Worm (Caenorhabditis elegans): ENCODE measurements around the gene F47F2.3.

Gene F47F2.3

DNA sequence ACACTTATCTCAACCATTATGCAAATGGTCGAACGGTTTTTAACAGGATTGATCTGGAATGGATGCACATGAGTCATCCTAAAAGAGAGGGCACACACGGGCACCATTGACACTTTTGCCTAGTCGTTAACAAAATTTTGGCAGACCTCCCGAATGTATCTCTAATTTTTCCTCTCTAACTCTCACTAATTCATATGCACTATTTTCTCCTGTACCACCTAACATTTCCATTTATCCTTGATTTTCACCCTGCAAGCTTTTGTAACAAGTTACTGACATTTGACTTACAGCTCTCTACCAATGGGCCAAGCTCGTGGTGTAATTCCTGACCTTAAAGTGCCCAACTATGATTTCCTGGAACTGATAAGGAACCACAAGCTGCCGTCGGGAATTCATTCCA lies 21.5 kb upstream of the F47F2.3 start, which contains the start of gene T22B2.3:
Gene T22B2.3 (plus strand): TSS at position 301 of the 400 bp plus-strand sequence.
- TF ChIP-seq Y55F3AM.14 (GFP tag; optimal IDR thresholded peaks at IDR 0.05): no peak
- no peak for TF ChIP-seq sem-4 (tag; optimal IDR thresholded peaks at IDR 0.05)
- TF ChIP-seq ama-1 (optimal IDR thresholded peaks at IDR 0.05): no peak
- TF ChIP-seq egl-27 (tag; optimal IDR thresholded peaks at IDR 0.05): no peak
- TF ChIP-seq alr-1 (tag; optimal IDR thresholded peaks at IDR 0.05): no peak
- TF ChIP-seq lin-39 (tag; optimal IDR thresholded peaks at IDR 0.05): no peak

DNA sequence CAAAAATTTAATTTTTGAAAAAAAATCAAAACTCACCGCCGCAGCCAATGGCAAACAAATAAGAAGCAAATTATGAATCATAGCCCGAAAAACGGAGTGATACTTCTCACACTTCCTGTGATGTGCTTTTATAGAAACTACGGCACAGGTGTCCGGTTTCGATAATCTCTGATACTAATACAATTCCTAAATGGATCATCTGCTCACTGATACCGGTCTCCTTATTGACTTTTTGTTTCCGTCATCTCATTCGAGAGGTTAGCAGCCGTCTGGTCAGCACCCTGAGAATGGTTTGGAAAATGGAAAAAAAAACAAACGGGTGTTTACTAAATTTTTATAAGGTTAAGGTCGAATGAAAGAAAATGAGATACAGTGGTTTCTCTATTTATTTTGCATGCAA lies 20.3 kb upstream of the F47F2.3 start, which contains the start of gene idpp-9:
Gene idpp-9 (minus strand): TSS at position 101 of the 400 bp plus-strand sequence.
- no peak for TF ChIP-seq unc-55 (GFP tag; optimal IDR thresholded peaks at IDR 0.05)
- TF ChIP-seq zag-1 (tag; optimal IDR thresholded peaks at IDR 0.05): no peak
- no peak for TF ChIP-seq blmp-1 (tag; optimal IDR thresholded peaks at IDR 0.05; ENCODE audit: insufficient read depth)
- TF ChIP-seq nhr-237 (tag; optimal IDR thresholded peaks at IDR 0.05): no peak
- no peak for TF ChIP-seq nhr-25 (tag; optimal IDR thresholded peaks at IDR 0.05)

DNA sequence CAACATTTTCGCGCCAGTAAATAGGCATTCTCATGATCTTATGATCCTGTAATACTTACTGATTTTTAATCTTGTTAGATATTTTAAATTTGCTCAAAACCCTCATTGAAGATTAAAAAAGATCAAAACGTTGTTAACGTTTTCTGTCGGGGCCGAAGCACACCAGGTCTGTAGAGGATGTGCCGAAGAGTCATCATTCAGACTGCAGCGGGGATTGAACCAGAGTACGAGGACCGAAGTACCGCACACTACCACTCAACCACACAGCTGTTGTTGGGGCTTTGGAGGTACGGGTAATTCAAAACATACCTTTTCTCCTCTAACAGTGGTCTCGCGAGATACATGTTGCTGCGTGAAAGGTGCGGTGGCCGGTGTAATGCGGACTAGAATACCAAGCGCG lies 18.8 kb upstream of the F47F2.3 start:
- TF ChIP-seq ama-1 (optimal IDR thresholded peaks at IDR 0.05) (no peak), mdl-1 (tag; optimal IDR thresholded peaks at IDR 0.05) (no peak), nhr-129 (tag; optimal IDR thresholded peaks at IDR 0.05) (peak; percentile 25), nhr-25 (tag; optimal IDR thresholded peaks at IDR 0.05) (no peak)

DNA sequence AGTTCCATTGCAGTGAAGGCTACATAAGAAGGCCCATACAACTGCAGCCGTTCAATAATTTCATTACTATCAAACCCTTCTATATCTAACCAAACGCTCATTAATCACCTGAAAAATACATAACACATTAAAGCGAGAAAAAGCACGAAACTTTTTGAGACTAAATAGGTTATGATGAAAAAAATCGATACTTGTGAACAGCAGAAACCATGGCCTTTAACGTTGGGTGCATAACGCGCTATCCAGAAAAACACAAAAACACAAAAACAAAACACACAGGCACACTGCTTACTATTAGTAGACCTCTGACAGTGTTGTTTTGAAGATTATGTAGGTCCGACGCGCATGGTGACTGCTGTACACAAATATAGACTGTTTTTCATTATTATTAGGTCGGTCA lies 15.8 kb upstream of the F47F2.3 start, which contains the start of gene T22B2.5:
Gene T22B2.5 (minus strand): TSS at position 101 of the 400 bp plus-strand sequence.
- TF ChIP-seq F13H6.1 (tag; optimal IDR thresholded peaks at IDR 0.05) (no peak), elt-3 (tag; optimal IDR thresholded peaks at IDR 0.05) (no peak), Y55F3AM.14 (GFP tag; optimal IDR thresholded peaks at IDR 0.05) (no peak), egl-27 (tag; optimal IDR thresholded peaks at IDR 0.05) (no peak), unc-55 (GFP tag; optimal IDR thresholded peaks at IDR 0.05) (no peak), ztf-4 (tag; optimal IDR thresholded peaks at IDR 0.05) (no peak), lsy-2 (tag; optimal IDR thresholded peaks at IDR 0.05) (no peak), nhr-25 (tag; optimal IDR thresholded peaks at IDR 0.05) (no peak), lin-11 (tag; optimal IDR thresholded peaks at IDR 0.05) (no peak), nhr-129 (tag; optimal IDR thresholded peaks at IDR 0.05) (no peak), nhr-21 (tag; optimal IDR thresholded peaks at IDR 0.05) (no peak), gmeb-1 (tag; optimal IDR thresholded peaks at IDR 0.05) (no peak), nhr-77 (tag; optimal IDR thresholded peaks at IDR 0.05) (no peak), ztf-11 (tag; optimal IDR thresholded peaks at IDR 0.05) (no peak), fos-1 (tag; optimal IDR thresholded peaks at IDR 0.05) (no peak), sma-9 (GFP tag; optimal IDR thresholded peaks at IDR 0.05) (no peak), sma-9 (tag; optimal IDR thresholded peaks at IDR 0.05) (no peak), nhr-10 (tag; optimal IDR thresholded peaks at IDR 0.05) (no peak), lin-39 (tag; optimal IDR thresholded peaks at IDR 0.05) (no peak), R02D3.7 (tag; optimal IDR thresholded peaks at IDR 0.05) (no peak), mbf-1 (tag; optimal IDR thresholded peaks at IDR 0.05) (no peak)

DNA sequence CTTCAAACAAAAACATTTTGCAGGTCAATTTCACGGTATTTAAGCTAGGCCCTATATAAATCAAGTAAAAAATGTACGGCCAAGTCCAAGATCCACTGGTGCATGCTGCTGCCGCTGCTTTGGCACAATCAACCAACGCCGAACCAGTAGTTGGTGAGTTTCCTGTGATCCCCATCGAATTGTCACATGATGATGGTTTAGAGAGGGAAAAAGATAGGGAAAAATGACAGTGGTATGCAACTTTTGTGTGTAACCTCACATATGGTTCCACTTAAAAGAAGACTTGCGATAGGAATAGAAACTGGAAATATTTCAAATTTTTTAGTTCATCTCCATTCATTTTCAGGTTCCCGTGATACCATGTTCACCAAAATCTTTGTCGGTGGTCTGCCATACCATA lies 9.1 kb upstream of the F47F2.3 start, which contains the start of gene sup-12:
Gene sup-12 (plus strand): TSS at position 17 of the 400 bp plus-strand sequence.
- TF ChIP-seq nhr-11 (tag; optimal IDR thresholded peaks at IDR 0.05) (no peak), fos-1 (tag; optimal IDR thresholded peaks at IDR 0.05) (no peak), ztf-4 (tag; optimal IDR thresholded peaks at IDR 0.05) (no peak), R02D3.7 (tag; optimal IDR thresholded peaks at IDR 0.05) (no peak), mab-5 (tag; optimal IDR thresholded peaks at IDR 0.05) (no peak), nhr-10 (tag; optimal IDR thresholded peaks at IDR 0.05) (no peak), elt-3 (tag; optimal IDR thresholded peaks at IDR 0.05) (no peak), ama-1 (optimal IDR thresholded peaks at IDR 0.05) (no peak), nhr-77 (tag; optimal IDR thresholded peaks at IDR 0.05) (no peak), unc-39 (tag; optimal IDR thresholded peaks at IDR 0.05) (no peak), nhr-23 (tag; optimal IDR thresholded peaks at IDR 0.05) (no peak), sma-3 (GFP tag; optimal IDR thresholded peaks at IDR 0.05) (no peak), sma-9 (GFP tag; optimal IDR thresholded peaks at IDR 0.05) (no peak), sma-9 (tag; optimal IDR thresholded peaks at IDR 0.05) (no peak), lin-39 (tag; optimal IDR thresholded peaks at IDR 0.05) (no peak)

Data from whole organism, L2 larva.